Worm (Caenorhabditis elegans) whole organism, L4/young adult: ENCODE measurements around the gene skp-1.

Experiments
- W03F9.2 ChIP-seq: fragments of 150-350 bp; optimal IDR thresholded peaks from 2 replicates; lab custom pipeline; 2014; ENCODE audit warnings: missing biosample characterization, missing genetic modification characterization
- him-1 ChIP-seq: sonication (generic microtip); optimal IDR thresholded peaks from 2 replicates; lab custom pipeline; 2016; ENCODE audit warnings: missing genotype, missing genetic modification reagents, missing genetic modification characterization, missing compliant biosample characterization

- no peak for TF ChIP-seq him-1 (tag; lab: Kevin White, UChicago)
- TF ChIP-seq W03F9.2 (tag; lab: Kevin White, UChicago), result no peak
Measured at ce11 chrV:11637191-11637590, 8.1 kb upstream of the skp-1 start, which contains the start of gene sipa-1.
